Worm (Caenorhabditis elegans) whole organism, early embryonic: ENCODE measurements around the gene fbxb-44.

ENCODE experiments used
- B0310.2 ChIP-seq: sonication (generic microtip); optimal IDR thresholded peaks from 2 replicates; lab custom pipeline; 2016; ENCODE audit warnings: mild to moderate bottlenecking, missing genetic modification characterization, missing compliant biosample characterization
- F13C5.2 ChIP-seq: sonication (generic microtip); optimal IDR thresholded peaks from 2 replicates; lab custom pipeline; 2017; ENCODE audit warnings: mild to moderate bottlenecking, missing genetic modification characterization, inconsistent platforms, missing compliant biosample characterization
- aly-1 ChIP-seq: sonication (generic microtip); optimal IDR thresholded peaks from 2 replicates; lab custom pipeline; 2016; ENCODE audit warnings: missing genetic modification characterization, missing compliant biosample characterization
- ama-1 ChIP-seq: fragments of 150-350 bp; optimal IDR thresholded peaks from 2 replicates; lab custom pipeline; 2014
- ceh-13 ChIP-seq: fragments of 200-800 bp; sonication (Bioruptor generic); optimal IDR thresholded peaks from 2 replicates; lab custom pipeline; 2018; ENCODE audit warnings: mild to moderate bottlenecking, missing genetic modification characterization, missing compliant biosample characterization
- ceh-36 ChIP-seq: sonication (generic microtip); optimal IDR thresholded peaks from 2 replicates; lab custom pipeline; 2016; ENCODE audit warnings: missing genetic modification characterization, inconsistent platforms, missing compliant biosample characterization
- ets-7 ChIP-seq: sonication (generic microtip); optimal IDR thresholded peaks from 2 replicates; lab custom pipeline; 2016; ENCODE audit warnings: missing genotype, missing genetic modification characterization, missing compliant biosample characterization
- flt-1 ChIP-seq: fragments of 200-800 bp; sonication (Bioruptor generic); IDR thresholded peaks from 2 replicates; pipeline ENCODE4 v1.3.6; 2022; ENCODE audit warnings: missing genetic modification characterization, missing compliant biosample characterization
- hmbx-1 ChIP-seq: sonication (generic microtip); optimal IDR thresholded peaks from 2 replicates; lab custom pipeline; 2016; ENCODE audit warnings: mild to moderate bottlenecking, missing genetic modification characterization, missing compliant biosample characterization
- hmg-4 ChIP-seq: fragments of 200-800 bp; sonication (Bioruptor generic); optimal IDR thresholded peaks from 2 replicates; lab custom pipeline; 2018; ENCODE audit warnings: mild to moderate bottlenecking, missing genetic modification characterization, missing compliant biosample characterization
- hnd-1 ChIP-seq: sonication (generic microtip); optimal IDR thresholded peaks from 2 replicates; lab custom pipeline; 2016; ENCODE audit warnings: missing genetic modification characterization, missing compliant biosample characterization
- pes-1 ChIP-seq: fragments of 200-800 bp; sonication (Bioruptor generic); IDR thresholded peaks from 2 replicates; pipeline ENCODE4 v1.3.6; 2022; ENCODE audit warnings: missing genetic modification reagents, missing genetic modification characterization, missing compliant biosample characterization
- scrt-1 ChIP-seq: fragments of 200-800 bp; sonication (Bioruptor generic); IDR thresholded peaks from 2 replicates; pipeline ENCODE4 v1.3.6; 2022; ENCODE audit warnings: missing genetic modification characterization, missing compliant biosample characterization
- sea-1 ChIP-seq: fragments of 200-800 bp; sonication (Bioruptor generic); conservative IDR thresholded peaks from 2 replicates; pipeline ENCODE4 v1.3.6; 2022; ENCODE audit warnings: missing genetic modification characterization, missing compliant biosample characterization
- tbx-11 ChIP-seq: fragments of 200-800 bp; sonication (Bioruptor generic); IDR thresholded peaks from 2 replicates; pipeline ENCODE4 v1.3.6; 2022; ENCODE audit warnings: missing genetic modification characterization, missing compliant biosample characterization
- tbx-37 ChIP-seq: fragments of 200-800 bp; sonication (Bioruptor generic); conservative IDR thresholded peaks from 2 replicates; pipeline ENCODE4 v1.3.6; 2022; ENCODE audit warnings: missing genetic modification reagents, missing genetic modification characterization, missing compliant biosample characterization
- tra-4 ChIP-seq: sonication (generic microtip); optimal IDR thresholded peaks from 2 replicates; lab custom pipeline; 2017; ENCODE audit warnings: missing genetic modification characterization, missing compliant biosample characterization

Gene fbxb-44

ce11 chrII:1568214-1568613, 29.5 kb downstream of the fbxb-44 start, which contains the start of gene fbxb-49:
Gene fbxb-49 (plus strand): TSS chrII:1568514.
- TF ChIP-seq ceh-13 = no peak
- TF ChIP-seq B0310.2 (tag; lab: Kevin White, UChicago) = no peak
- no peak for TF ChIP-seq scrt-1 (GFP tag; lab: Robert Waterston, UW)
- TF ChIP-seq tbx-11 (GFP tag; lab: Robert Waterston, UW) = no peak
- no peak for TF ChIP-seq hmg-4 (GFP tag; lab: Kevin White, UChicago)
- TF ChIP-seq pes-1 (GFP tag; lab: Robert Waterston, UW) = no peak
- no peak for TF ChIP-seq ets-7 (tag; lab: Kevin White, UChicago)
- TF ChIP-seq sea-1 = no peak
- TF ChIP-seq hnd-1 = no peak
- no peak for TF ChIP-seq tbx-37
- no peak for TF ChIP-seq F13C5.2 (tag; lab: Kevin White, UChicago)
- no peak for TF ChIP-seq aly-1

ce11 chrII:1571032-1571431, 32.3 kb downstream of the fbxb-44 start, which contains the start of gene fbxb-46:
Gene fbxb-46 (minus strand): TSS chrII:1571132.
- TF ChIP-seq flt-1 = no peak
- no peak for TF ChIP-seq ceh-13
- no peak for TF ChIP-seq pes-1 (GFP tag; lab: Robert Waterston, UW)
- TF ChIP-seq sea-1 = no peak
- no peak for TF ChIP-seq hmbx-1 (tag; lab: Kevin White, UChicago)
- TF ChIP-seq aly-1 = no peak
- TF ChIP-seq ceh-36 (tag; lab: Kevin White, UChicago) = no peak
- no peak for TF ChIP-seq ama-1
- TF ChIP-seq B0310.2 (tag; lab: Kevin White, UChicago) = no peak
- TF ChIP-seq scrt-1 (GFP tag; lab: Robert Waterston, UW) = no peak
- no peak for TF ChIP-seq F13C5.2 (tag; lab: Kevin White, UChicago)
- no peak for TF ChIP-seq hmg-4 (GFP tag; lab: Kevin White, UChicago)
- TF ChIP-seq tbx-37 = no peak
- TF ChIP-seq ets-7 (tag; lab: Kevin White, UChicago) = no peak
- TF ChIP-seq tbx-11 (GFP tag; lab: Robert Waterston, UW) = no peak
- no peak for TF ChIP-seq hnd-1
- no peak for TF ChIP-seq tra-4 (tag; lab: Kevin White, UChicago)

- TF ChIP-seq tbx-37 = no peak
- no peak for TF ChIP-seq flt-1
- no peak for TF ChIP-seq ama-1
- no peak for TF ChIP-seq ets-7 (tag; lab: Kevin White, UChicago)
- no peak for TF ChIP-seq aly-1
- no peak for TF ChIP-seq F13C5.2 (tag; lab: Kevin White, UChicago)
- no peak for TF ChIP-seq ceh-13
- TF ChIP-seq tbx-11 (GFP tag; lab: Robert Waterston, UW) = no peak
- TF ChIP-seq tra-4 (tag; lab: Kevin White, UChicago) = no peak
- no peak for TF ChIP-seq ceh-36 (tag; lab: Kevin White, UChicago)
- no peak for TF ChIP-seq pes-1 (GFP tag; lab: Robert Waterston, UW)
- no peak for TF ChIP-seq hmbx-1 (tag; lab: Kevin White, UChicago)
- TF ChIP-seq hnd-1 = no peak
- TF ChIP-seq hmg-4 (GFP tag; lab: Kevin White, UChicago) = no peak
- TF ChIP-seq B0310.2 (tag; lab: Kevin White, UChicago) = no peak
- no peak for TF ChIP-seq sea-1
- TF ChIP-seq scrt-1 (GFP tag; lab: Robert Waterston, UW) = no peak
Observed at ce11 chrII:1576030-1576429, 37.3 kb downstream of the fbxb-44 start, which contains the start of gene K05F6.10. Gene K05F6.10 (minus strand): TSS chrII:1576130.

ce11 chrII:1576772-1577171, 38.1 kb downstream of the fbxb-44 start:
- TF ChIP-seq ama-1 = no peak
- TF ChIP-seq F13C5.2 (tag; lab: Kevin White, UChicago) = no peak

ce11 chrII:1579886-1580285, 41.2 kb downstream of the fbxb-44 start, which contains the start of gene math-38:
Gene math-38 (minus strand): TSS chrII:1579986.
- TF ChIP-seq ceh-13 = no peak
- no peak for TF ChIP-seq ceh-36 (tag; lab: Kevin White, UChicago)
- no peak for TF ChIP-seq tbx-37
- TF ChIP-seq tbx-11 (GFP tag; lab: Robert Waterston, UW) = no peak

- TF ChIP-seq tra-4 (tag; lab: Kevin White, UChicago) (no peak), ama-1 (no peak), F13C5.2 (tag; lab: Kevin White, UChicago) (no peak), ceh-36 (tag; lab: Kevin White, UChicago) (no peak), aly-1 (no peak), flt-1 (no peak), pes-1 (GFP tag; lab: Robert Waterston, UW) (no peak), ets-7 (tag; lab: Kevin White, UChicago) (no peak), B0310.2 (tag; lab: Kevin White, UChicago) (no peak)
Observed at ce11 chrII:1584140-1584539, 45.5 kb downstream of the fbxb-44 start, which contains the start of gene clec-21. Gene clec-21 (minus strand): TSS chrII:1584240.

- no peak for TF ChIP-seq hmg-4 (GFP tag; lab: Kevin White, UChicago)
- no peak for TF ChIP-seq tbx-11 (GFP tag; lab: Robert Waterston, UW)
- no peak for TF ChIP-seq ets-7 (tag; lab: Kevin White, UChicago)
- no peak for TF ChIP-seq hnd-1
- no peak for TF ChIP-seq ceh-36 (tag; lab: Kevin White, UChicago)
- TF ChIP-seq ceh-13 = no peak
- TF ChIP-seq tra-4 (tag; lab: Kevin White, UChicago) = no peak
- TF ChIP-seq ama-1 = no peak
- TF ChIP-seq hmbx-1 (tag; lab: Kevin White, UChicago) = no peak
- TF ChIP-seq tbx-37 = no peak
- TF ChIP-seq scrt-1 (GFP tag; lab: Robert Waterston, UW) = no peak
- no peak for TF ChIP-seq B0310.2 (tag; lab: Kevin White, UChicago)
- TF ChIP-seq pes-1 (GFP tag; lab: Robert Waterston, UW) = no peak
- TF ChIP-seq flt-1 = no peak
- no peak for TF ChIP-seq aly-1
- no peak for TF ChIP-seq sea-1
- TF ChIP-seq F13C5.2 (tag; lab: Kevin White, UChicago) = no peak
Observed at ce11 chrII:1586305-1586704, 47.6 kb downstream of the fbxb-44 start, which contains the start of gene T07H3.8. Gene T07H3.8 (plus strand): TSS chrII:1586605.
